Worm (Caenorhabditis elegans): Measurements from ENCODE around the gene ceh-22.

DNA sequence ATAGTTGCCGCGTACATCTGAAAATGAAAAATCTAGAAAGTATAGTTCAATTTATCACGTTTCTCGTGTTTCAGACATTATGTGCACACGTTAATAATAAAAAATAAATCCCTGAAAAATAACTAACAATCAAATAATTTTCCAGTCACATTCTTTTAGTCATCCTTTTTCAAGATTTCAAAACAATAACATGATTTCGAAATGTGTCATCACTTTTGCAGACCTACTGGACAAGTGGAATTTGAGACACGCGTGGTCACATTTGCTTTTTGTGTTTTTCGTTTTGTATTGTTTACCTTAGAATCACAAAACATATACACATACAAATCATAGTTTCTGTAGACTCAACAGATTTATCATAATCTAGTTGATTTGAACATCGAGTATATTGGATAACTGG is 37.7 kb downstream of the ceh-22 start:
- TF ChIP-seq mdl-1 (tag; optimal IDR thresholded peaks at IDR 0.05) (no peak), xbp-1 (tag; optimal IDR thresholded peaks at IDR 0.05) (no peak), Y116A8C.19 (tag; optimal IDR thresholded peaks at IDR 0.05; ENCODE audit: borderline replicate concordance) (no peak), nhr-237 (tag; optimal IDR thresholded peaks at IDR 0.05) (no peak), zag-1 (tag; optimal IDR thresholded peaks at IDR 0.05) (no peak), jun-1 (tag; optimal IDR thresholded peaks at IDR 0.05) (no peak), ets-5 (GFP tag; IDR thresholded peaks at IDR 0.05) (no peak)
